Worm (Caenorhabditis elegans) whole organism, L2 larva: ENCODE data around the gene R07B1.7.

Source experiments
- ama-1 ChIP-seq: fragments of 150-350 bp; optimal IDR thresholded peaks from 2 replicates; lab custom pipeline; 2018; ENCODE audit warnings: inconsistent platforms
- ceh-82 ChIP-seq: fragments of 150-350 bp; optimal IDR thresholded peaks from 2 replicates; lab custom pipeline; 2014; ENCODE audit warnings: missing biosample characterization, missing genetic modification characterization
- elt-3 ChIP-seq: sonication (generic microtip); optimal IDR thresholded peaks from 2 replicates; lab custom pipeline; 2017; ENCODE audit warnings: missing biosample characterization, missing genetic modification characterization
- nhr-77 ChIP-seq: fragments of 150-350 bp; optimal IDR thresholded peaks from 2 replicates; lab custom pipeline; 2014; ENCODE audit warnings: missing biosample characterization, missing genetic modification characterization

DNA sequence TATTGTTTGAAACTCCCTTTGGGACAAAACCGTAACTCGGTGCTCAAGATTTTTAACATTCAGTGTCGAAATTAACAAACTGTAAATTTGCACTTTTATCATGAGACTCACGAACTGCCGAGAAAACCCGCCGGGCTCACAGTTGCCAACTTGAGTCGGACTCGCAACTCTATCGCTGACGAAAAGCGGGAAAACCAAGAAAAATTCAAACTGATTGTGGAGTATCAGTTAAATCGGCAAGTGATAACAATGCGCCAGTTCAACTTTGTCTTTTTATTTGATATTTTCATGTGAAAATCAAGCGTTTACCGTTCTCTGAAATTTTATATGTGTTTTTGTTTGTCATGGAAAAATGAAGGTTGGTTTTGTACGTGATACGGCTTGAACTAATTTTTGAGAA is 13.7 kb downstream of the R07B1.7 start:
- TF ChIP-seq nhr-77 = no peak
- no peak for TF ChIP-seq elt-3 (tag; lab: Kevin White, UChicago)
- TF ChIP-seq ama-1 (lab: Kevin White, UChicago) = no peak
- no peak for TF ChIP-seq ceh-82 (tag; lab: Kevin White, UChicago)
